Fruit fly (Drosophila melanogaster) whole organism, embryonic: ENCODE results near the gene CG6481.
A peak's percentile ranks its signal among the peaks of the same experiment; 100 is the strongest.

Experiments
- Atf3 ChIP-seq: fragments of 200-800 bp; sonication (Bioruptor generic); optimal IDR thresholded peaks from 3 replicates; lab custom pipeline; 2016; ENCODE audit warnings: missing biosample characterization, missing genetic modification characterization
- CG11093 ChIP-seq: fragments of 200-800 bp; sonication (Bioruptor generic); IDR thresholded peaks from 3 replicates; pipeline ENCODE4 v1.3.6; 2022; ENCODE audit warnings: missing biosample characterization, missing genetic modification characterization
- CG11695 ChIP-seq: fragments of 200-800 bp; sonication (Bioruptor generic); IDR thresholded peaks from 3 replicates; pipeline ENCODE4 v1.3.6; 2022; ENCODE audit warnings: missing biosample characterization, missing genetic modification characterization
- CG11696 ChIP-seq: fragments of 200-800 bp; sonication (Bioruptor generic); IDR thresholded peaks from 2 replicates; pipeline ENCODE4 v1.3.6; 2022; ENCODE audit warnings: missing biosample characterization, missing genetic modification characterization
- CG12219 ChIP-seq: fragments of 200-800 bp; sonication (Bioruptor generic); optimal IDR thresholded peaks from 3 replicates; lab custom pipeline; 2018; ENCODE audit warnings: missing biosample characterization, mild to moderate bottlenecking, missing genetic modification characterization
- CG1233 ChIP-seq: fragments of 200-800 bp; sonication (Bioruptor generic); optimal IDR thresholded peaks from 4 replicates; lab custom pipeline; 2018; ENCODE audit warnings: missing biosample characterization, mild to moderate bottlenecking, missing genetic modification characterization
- CG12659 ChIP-seq: fragments of 200-800 bp; sonication (Bioruptor generic); optimal IDR thresholded peaks from 3 replicates; lab custom pipeline; 2017; ENCODE audit warnings: mild to moderate bottlenecking, missing biosample characterization, missing genetic modification reagents, missing genetic modification characterization
- CG13296 ChIP-seq: fragments of 200-800 bp; sonication (Bioruptor generic); optimal IDR thresholded peaks from 3 replicates; lab custom pipeline; 2018; ENCODE audit warnings: missing biosample characterization, mild to moderate bottlenecking, missing genetic modification characterization
- CG15011 ChIP-seq: fragments of 200-800 bp; sonication (Bioruptor generic); optimal IDR thresholded peaks from 3 replicates; lab custom pipeline; 2018; ENCODE audit warnings: missing biosample characterization, mild to moderate bottlenecking, missing genetic modification characterization
- CG1529 ChIP-seq: fragments of 200-800 bp; sonication (Bioruptor generic); optimal IDR thresholded peaks from 3 replicates; lab custom pipeline; 2018; ENCODE audit warnings: missing biosample characterization, missing genetic modification characterization
- CG17328 ChIP-seq: fragments of 200-800 bp; sonication (Bioruptor generic); IDR thresholded peaks from 2 replicates; pipeline ENCODE4 v1.3.6; 2022; ENCODE audit warnings: missing biosample characterization, missing genetic modification characterization
- CG17385 ChIP-seq: fragments of 200-800 bp; sonication (Bioruptor generic); optimal IDR thresholded peaks from 3 replicates; lab custom pipeline; 2018; ENCODE audit warnings: missing biosample characterization, mild to moderate bottlenecking, missing genetic modification characterization
- CG18599 ChIP-seq: fragments of 200-800 bp; sonication (Bioruptor generic); optimal IDR thresholded peaks from 3 replicates; lab custom pipeline; 2017; ENCODE audit warnings: missing biosample characterization, missing genetic modification characterization, mild to moderate bottlenecking, moderate library complexity, missing genetic modification reagents
- CG2875 ChIP-seq: fragments of 200-800 bp; sonication (Bioruptor generic); optimal IDR thresholded peaks from 2 replicates; lab custom pipeline; 2017; ENCODE audit warnings: missing biosample characterization, mild to moderate bottlenecking, missing genetic modification characterization, missing genetic modification reagents
- CG30403 ChIP-seq: fragments of 200-800 bp; sonication (Bioruptor generic); optimal IDR thresholded peaks from 3 replicates; lab custom pipeline; 2016; ENCODE audit warnings: missing biosample characterization, missing genetic modification characterization
- CG3065 ChIP-seq: fragments of 200-800 bp; sonication (Bioruptor generic); optimal IDR thresholded peaks from 2 replicates; lab custom pipeline; 2016; ENCODE audit warnings: missing biosample characterization, missing genetic modification characterization
- CG3407 ChIP-seq: fragments of 200-800 bp; sonication (Bioruptor generic); optimal IDR thresholded peaks from 2 replicates; lab custom pipeline; 2018; ENCODE audit warnings: missing biosample characterization, mild to moderate bottlenecking, missing genetic modification characterization
- CG6175 ChIP-seq: fragments of 200-800 bp; sonication (Bioruptor generic); IDR thresholded peaks from 3 replicates; pipeline ENCODE4 v1.3.6; 2022; ENCODE audit warnings: missing biosample characterization, missing genetic modification characterization
- CG6654 ChIP-seq: fragments of 200-800 bp; sonication (Bioruptor generic); optimal IDR thresholded peaks from 2 replicates; lab custom pipeline; 2017; ENCODE audit warnings: missing biosample characterization, mild to moderate bottlenecking, missing genetic modification characterization
- CG7928 ChIP-seq: fragments of 200-800 bp; sonication (Bioruptor generic); optimal IDR thresholded peaks from 2 replicates; lab custom pipeline; 2017; ENCODE audit warnings: missing biosample characterization, mild to moderate bottlenecking, missing genetic modification characterization
- CG8089 ChIP-seq: fragments of 200-800 bp; sonication (Bioruptor generic); optimal IDR thresholded peaks from 3 replicates; lab custom pipeline; 2016; ENCODE audit warnings: missing biosample characterization, missing genetic modification characterization
- CG9215 ChIP-seq: fragments of 200-800 bp; sonication (Bioruptor generic); IDR thresholded peaks from 2 replicates; pipeline ENCODE4 v1.3.6; 2022; ENCODE audit warnings: missing biosample characterization, missing genetic modification characterization
- Chrac-16 ChIP-seq: fragments of 200-800 bp; sonication (Bioruptor generic); optimal IDR thresholded peaks from 3 replicates; lab custom pipeline; 2016; ENCODE audit warnings: missing biosample characterization, missing genetic modification characterization
- Eip74EF ChIP-seq, 2 experiments: fragments of 200-800 bp in 1 of 2; fragments of >200 bp in 1 of 2; sonication (Bioruptor generic) in 1 of 2; optimal IDR thresholded peaks; 2 replicates each; lab custom pipeline; 2017 to 2019; ENCODE audit warnings: missing biosample characterization in 2 of 2, missing genetic modification characterization in 2 of 2, mild to moderate bottlenecking in 1 of 2, moderate library complexity in 1 of 2
- Fer1 ChIP-seq: fragments of 200-800 bp; sonication (Bioruptor generic); optimal IDR thresholded peaks from 2 replicates; lab custom pipeline; 2017; ENCODE audit warnings: missing biosample characterization, mild to moderate bottlenecking, missing genetic modification characterization
- Hey ChIP-seq: fragments of 200-800 bp; sonication (Bioruptor generic); optimal IDR thresholded peaks from 3 replicates; lab custom pipeline; 2018; ENCODE audit warnings: missing biosample characterization, mild to moderate bottlenecking, missing genetic modification characterization
- Hmr ChIP-seq: fragments of 200-800 bp; sonication (Bioruptor generic); optimal IDR thresholded peaks from 3 replicates; lab custom pipeline; 2017; ENCODE audit warnings: mild to moderate bottlenecking, missing biosample characterization, missing genetic modification reagents, missing genetic modification characterization
- Meics ChIP-seq: fragments of 200-800 bp; sonication (Bioruptor generic); optimal IDR thresholded peaks from 2 replicates; lab custom pipeline; 2017; ENCODE audit warnings: missing biosample characterization, mild to moderate bottlenecking, missing genetic modification characterization
- NC2β ChIP-seq: fragments of 200-800 bp; sonication (Bioruptor generic); optimal IDR thresholded peaks from 2 replicates; lab custom pipeline; 2016; ENCODE audit warnings: missing biosample characterization, missing genetic modification characterization
- NK7.1 ChIP-seq: fragments of 200-800 bp; sonication (Bioruptor generic); optimal IDR thresholded peaks from 3 replicates; lab custom pipeline; 2016; ENCODE audit warnings: missing biosample characterization, missing genetic modification characterization
- Oaz ChIP-seq: fragments of 200-800 bp; sonication (Bioruptor generic); IDR thresholded peaks from 2 replicates; pipeline ENCODE4 v1.3.6; 2022; ENCODE audit warnings: missing biosample characterization, missing genetic modification characterization
- Rx ChIP-seq: fragments of 200-800 bp; sonication (Bioruptor generic); IDR thresholded peaks from 2 replicates; pipeline ENCODE4 v1.3.6; 2022; ENCODE audit warnings: missing biosample characterization, missing genetic modification characterization
- Sry-δ ChIP-seq: fragments of 200-800 bp; sonication (Bioruptor generic); optimal IDR thresholded peaks from 2 replicates; lab custom pipeline; 2016; ENCODE audit warnings: missing biosample characterization, missing genetic modification characterization
- Xrp1 ChIP-seq: fragments of 200-800 bp; sonication (Bioruptor generic); IDR thresholded peaks from 2 replicates; pipeline ENCODE4 v1.3.6; 2022; ENCODE audit warnings: missing biosample characterization, missing genetic modification characterization
- az2 ChIP-seq: fragments of 200-800 bp; sonication (Bioruptor generic); optimal IDR thresholded peaks from 3 replicates; lab custom pipeline; 2016; ENCODE audit warnings: missing biosample characterization, missing genetic modification characterization
- crc ChIP-seq: fragments of 200-800 bp; sonication (Bioruptor generic); optimal IDR thresholded peaks from 2 replicates; lab custom pipeline; 2016; ENCODE audit warnings: missing biosample characterization, missing genetic modification characterization
- dysf ChIP-seq: fragments of 200-800 bp; sonication (Bioruptor generic); IDR thresholded peaks from 3 replicates; pipeline ENCODE4 v1.3.6; 2022; ENCODE audit warnings: missing biosample characterization, missing genetic modification characterization
- gem ChIP-seq: fragments of 200-800 bp; sonication (Bioruptor generic); optimal IDR thresholded peaks from 2 replicates; lab custom pipeline; 2019; ENCODE audit warnings: missing biosample characterization, mild to moderate bottlenecking, missing genetic modification characterization, moderate library complexity
- grn ChIP-seq: fragments of 200-800 bp; sonication (Bioruptor generic); optimal IDR thresholded peaks from 3 replicates; lab custom pipeline; 2017; ENCODE audit warnings: missing biosample characterization, missing genetic modification characterization
- oc ChIP-seq: fragments of 200-800 bp; sonication (Bioruptor generic); optimal IDR thresholded peaks from 2 replicates; lab custom pipeline; 2018; ENCODE audit warnings: missing biosample characterization, mild to moderate bottlenecking, missing genetic modification characterization, moderate library complexity
- otp ChIP-seq: fragments of 200-800 bp; sonication (Bioruptor generic); IDR thresholded peaks from 3 replicates; pipeline ENCODE4, ENCODE4 v1.3.6; 2022; ENCODE audit warnings: missing biosample characterization, missing genetic modification characterization
- prd ChIP-seq, 3 experiments: fragments of >200 bp in 2 of 3; fragments of 200-800 bp in 1 of 3; sonication (Bioruptor generic) in 1 of 3; optimal IDR thresholded peaks in 2 of 3; IDR thresholded peaks in 1 of 3; 2 replicates in 2 of 3; 3 replicates in 1 of 3; pipeline versions ENCODE4 v1.3.6 to Lab custom; 2017 to 2022; ENCODE audit warnings: missing biosample characterization in 1 of 3, missing genetic modification characterization in 1 of 3
- sisA ChIP-seq: fragments of 200-800 bp; sonication (Bioruptor generic); IDR thresholded peaks from 2 replicates; pipeline ENCODE4 v1.3.6; 2022; ENCODE audit warnings: missing biosample characterization, missing genetic modification characterization
- sug ChIP-seq: fragments of 200-800 bp; optimal IDR thresholded peaks from 2 replicates; lab custom pipeline; 2019; ENCODE audit warnings: missing biosample characterization, mild to moderate bottlenecking, missing genetic modification characterization, moderate library complexity
- toy ChIP-seq: fragments of 200-800 bp; sonication (Bioruptor generic); IDR thresholded peaks from 2 replicates; pipeline ENCODE4 v1.3.6; 2022; ENCODE audit warnings: missing biosample characterization, missing genetic modification characterization
- tx ChIP-seq: fragments of 200-800 bp; sonication (Bioruptor generic); optimal IDR thresholded peaks from 2 replicates; lab custom pipeline; 2016; ENCODE audit warnings: missing biosample characterization, missing genetic modification characterization
- unc-4 ChIP-seq: fragments of 200-800 bp; sonication (Bioruptor generic); IDR thresholded peaks from 2 replicates; pipeline ENCODE4 v1.3.6; 2022; ENCODE audit warnings: missing biosample characterization, missing genetic modification characterization; ENCODE audit not compliant: partially characterized antibody
- unpg ChIP-seq: fragments of 200-800 bp; sonication (Bioruptor generic); optimal IDR thresholded peaks from 3 replicates; lab custom pipeline; 2018; ENCODE audit warnings: missing biosample characterization, mild to moderate bottlenecking, missing genetic modification characterization, moderate library complexity
- zen ChIP-seq: fragments of 200-800 bp; sonication (Bioruptor generic); optimal IDR thresholded peaks from 3 replicates; lab custom pipeline; 2018; ENCODE audit warnings: missing biosample characterization, mild to moderate bottlenecking, missing genetic modification characterization, moderate library complexity

CG6481 gene

DNA sequence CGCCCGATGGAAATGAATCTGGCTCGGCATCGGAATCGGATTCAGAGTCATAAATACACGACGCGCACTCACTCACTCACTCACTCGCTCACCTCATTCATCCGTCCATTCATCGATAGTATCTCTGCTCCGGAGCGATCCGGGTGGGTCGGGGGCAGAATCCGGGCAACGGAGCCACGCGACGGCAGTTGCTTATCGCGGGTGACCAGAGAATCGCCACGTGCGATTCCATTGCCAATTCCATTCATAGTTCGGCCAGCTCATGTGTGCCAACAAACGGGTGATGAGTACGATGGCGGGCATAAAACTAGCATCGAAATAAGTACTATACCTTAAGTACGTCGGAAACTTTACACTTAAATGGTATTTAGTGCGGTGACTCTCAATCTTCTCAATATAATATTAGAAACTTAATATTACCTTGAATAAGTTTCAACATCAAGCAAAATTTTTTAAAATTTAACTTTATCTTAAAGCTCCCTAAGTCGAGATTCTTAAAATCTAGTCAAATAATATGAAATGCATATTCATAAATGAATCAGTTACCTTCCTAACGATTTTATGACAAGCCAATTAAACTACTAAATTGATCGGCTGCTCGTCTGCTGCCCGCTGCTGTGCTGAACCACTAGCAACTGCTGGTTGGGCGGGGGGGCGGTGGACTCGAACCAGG lies 2.5 kb upstream of the CG6481 start (continued):
- TF ChIP-seq CG7928 (GFP tag; lab: Kevin White, UChicago) (no peak), zen (peak; percentile 46), crc (GFP tag; lab: Kevin White, UChicago) (no peak), Hey (tag; lab: Kevin White, UChicago) (peak; percentile 65), Fer1 (GFP tag; lab: Kevin White, UChicago) (peak; percentile 54), Sry-δ (GFP tag; lab: Kevin White, UChicago) (no peak), CG11093 (GFP tag; lab: Robert Waterston, UW) (0 out of 3 replicates have a peak, but pooled peaks have one; percentile 34), Oaz (no peak), prd (optimal IDR thresholded peaks at IDR 0.05; lab: Kevin White, UChicago) (no peak), prd (GFP tag; IDR thresholded peaks at IDR 0.05; lab: Robert Waterston, UW) (peak; percentile 45; the same call in 1 of the 3 replicates), CG12659 (GFP tag; lab: Kevin White, UChicago) (peak; percentile 22), Eip74EF (GFP tag; optimal IDR thresholded peaks at IDR 0.05; lab: Kevin White, UChicago) (peak in 1 of 2 experiments; percentile 5), grn (GFP tag; lab: Kevin White, UChicago) (no peak), CG15011 (peak; percentile 16), CG12219 (GFP tag; lab: Kevin White, UChicago) (no peak), unc-4 (GFP tag; lab: Robert Waterston, UW) (no peak), CG30403 (GFP tag; lab: Kevin White, UChicago) (peak; percentile 48), NC2β (no peak), dysf (no peak; the same call in 2 of the 3 replicates), Chrac-16 (GFP tag; lab: Kevin White, UChicago) (peak; percentile 16), CG1529 (GFP tag; lab: Kevin White, UChicago) (no peak), oc (tag; lab: Kevin White, UChicago) (no peak), CG18599 (GFP tag; lab: Kevin White, UChicago) (peak; percentile 50), gem (tag; lab: Kevin White, UChicago) (peak; percentile 68), sug (tag; lab: Kevin White, UChicago) (peak; percentile 43), CG11696 (peak; percentile 76), CG3065 (GFP tag; lab: Kevin White, UChicago) (no peak), CG8089 (GFP tag; lab: Kevin White, UChicago) (no peak), tx (GFP tag; lab: Kevin White, UChicago) (no peak), CG3407 (GFP tag; lab: Kevin White, UChicago) (no peak), az2 (GFP tag; lab: Kevin White, UChicago) (peak; percentile 1), Hmr (GFP tag; lab: Kevin White, UChicago) (peak; percentile 9), CG1233 (peak; percentile 2), Atf3 (GFP tag; lab: Kevin White, UChicago) (no peak), Rx (GFP tag; lab: Robert Waterston, UW) (no peak), NK7.1 (no peak), CG11695 (0 out of 3 replicates have a peak, but pooled peaks have one; percentile 49), sisA (GFP tag; lab: Robert Waterston, UW) (peak; percentile 21; the same call in 1 of the 2 replicates), Meics (GFP tag; lab: Kevin White, UChicago) (peak; percentile 57), otp (GFP tag; lab: Robert Waterston, UW) (no peak), CG17328 (GFP tag; lab: Robert Waterston, UW) (no peak), CG2875 (no peak), Xrp1 (GFP tag; lab: Robert Waterston, UW) (peak; percentile 60), CG17385 (GFP tag; lab: Kevin White, UChicago) (peak; percentile 7), CG9215 (GFP tag; lab: Robert Waterston, UW) (no peak), toy (no peak), unpg (GFP tag; lab: Kevin White, UChicago) (peak; percentile 21), CG6175 (GFP tag; lab: Robert Waterston, UW) (no peak), CG13296 (peak; percentile 32), CG6654 (GFP tag; lab: Kevin White, UChicago) (peak; percentile 5)
